Worm (Caenorhabditis elegans) whole organism, early embryonic: ENCODE data around the gene B0546.3.

Experiments
- ama-1 ChIP-seq: fragments of 150-350 bp; optimal IDR thresholded peaks from 2 replicates; lab custom pipeline; 2014
- ceh-13 ChIP-seq: fragments of 200-800 bp; sonication (Bioruptor generic); optimal IDR thresholded peaks from 2 replicates; lab custom pipeline; 2018; ENCODE audit warnings: mild to moderate bottlenecking, missing genetic modification characterization, missing compliant biosample characterization
- ets-7 ChIP-seq: sonication (generic microtip); optimal IDR thresholded peaks from 2 replicates; lab custom pipeline; 2016; ENCODE audit warnings: missing genotype, missing genetic modification characterization, missing compliant biosample characterization
- hmg-4 ChIP-seq: fragments of 200-800 bp; sonication (Bioruptor generic); optimal IDR thresholded peaks from 2 replicates; lab custom pipeline; 2018; ENCODE audit warnings: mild to moderate bottlenecking, missing genetic modification characterization, missing compliant biosample characterization
- hnd-1 ChIP-seq: sonication (generic microtip); optimal IDR thresholded peaks from 2 replicates; lab custom pipeline; 2016; ENCODE audit warnings: missing genetic modification characterization, missing compliant biosample characterization
- scrt-1 ChIP-seq: fragments of 200-800 bp; sonication (Bioruptor generic); IDR thresholded peaks from 2 replicates; pipeline ENCODE4 v1.3.6; 2022; ENCODE audit warnings: missing genetic modification characterization, missing compliant biosample characterization
- tbx-37 ChIP-seq: fragments of 200-800 bp; sonication (Bioruptor generic); conservative IDR thresholded peaks from 2 replicates; pipeline ENCODE4 v1.3.6; 2022; ENCODE audit warnings: missing genetic modification reagents, missing genetic modification characterization, missing compliant biosample characterization
- tra-4 ChIP-seq: sonication (generic microtip); optimal IDR thresholded peaks from 2 replicates; lab custom pipeline; 2017; ENCODE audit warnings: missing genetic modification characterization, missing compliant biosample characterization

DNA sequence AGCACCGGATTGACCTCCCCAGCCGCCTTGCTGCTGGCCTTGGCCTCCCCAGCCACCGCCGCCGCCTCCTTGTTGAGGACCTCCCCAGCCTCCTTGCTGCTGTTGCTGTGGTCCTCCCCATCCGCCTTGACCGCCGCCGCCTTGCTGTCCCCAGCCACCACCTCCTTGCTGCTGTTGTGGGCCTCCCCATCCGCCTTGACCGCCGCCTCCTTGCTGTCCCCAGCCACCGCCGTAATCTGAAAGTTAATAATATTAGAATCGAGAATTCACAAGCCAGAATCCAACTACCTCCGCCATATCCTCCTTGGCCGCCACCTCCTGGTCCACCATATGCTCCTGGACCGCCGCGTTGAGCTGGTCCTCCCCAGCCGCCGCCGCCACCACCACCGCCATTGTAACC lies 45.4 kb downstream of the B0546.3 start:
- TF ChIP-seq ama-1 (lab: Kevin White, UChicago) = no peak
- 0 out of 2 replicates have a peak, but pooled peaks have one; percentile 55 for TF ChIP-seq scrt-1 (GFP tag; lab: Robert Waterston, UW)
- no peak for TF ChIP-seq tbx-37 (GFP tag; lab: Robert Waterston, UW)
- no peak for TF ChIP-seq ets-7 (tag; lab: Kevin White, UChicago)
- TF ChIP-seq ceh-13 = no peak
- TF ChIP-seq hnd-1 (tag; lab: Kevin White, UChicago) = no peak
- TF ChIP-seq tra-4 = no peak
- peak; percentile 76 for TF ChIP-seq hmg-4 (GFP tag; lab: Kevin White, UChicago)
